Worm (Caenorhabditis elegans): ENCODE data around the gene npp-3.

- TF ChIP-seq aly-2 (tag; optimal IDR thresholded peaks at IDR 0.05) (no peak), ceh-82 (tag; optimal IDR thresholded peaks at IDR 0.05) (no peak), snpc-4 (tag; optimal IDR thresholded peaks at IDR 0.05) (no peak), nhr-11 (tag; optimal IDR thresholded peaks at IDR 0.05) (no peak), nhr-77 (tag; optimal IDR thresholded peaks at IDR 0.05) (no peak), nhr-10 (tag; optimal IDR thresholded peaks at IDR 0.05) (no peak), blmp-1 (tag; optimal IDR thresholded peaks at IDR 0.05; ENCODE audit: insufficient read depth) (no peak)
These were observed 58.6 kb downstream of the npp-3 start for ce11 chrII:11816014-11816413.
